Worm (Caenorhabditis elegans) whole organism, L3 larva: Measurements from ENCODE around the gene dnsn-1.
A peak's percentile ranks its signal among the peaks of the same experiment; 100 is the strongest.

Experiments
- R02D3.7 ChIP-seq: fragments of 150-350 bp; optimal IDR thresholded peaks from 2 replicates; lab custom pipeline; 2014; ENCODE audit warnings: missing biosample characterization, missing genetic modification characterization
- aly-2 ChIP-seq: fragments of 150-350 bp; optimal IDR thresholded peaks from 2 replicates; lab custom pipeline; 2014; ENCODE audit warnings: missing biosample characterization, missing genetic modification characterization
- ceh-16 ChIP-seq: sonication (generic microtip); optimal IDR thresholded peaks from 2 replicates; lab custom pipeline; 2017; ENCODE audit warnings: missing biosample characterization, missing genetic modification characterization
- ceh-82 ChIP-seq: fragments of 150-350 bp; optimal IDR thresholded peaks from 2 replicates; lab custom pipeline; 2014; ENCODE audit warnings: missing biosample characterization, missing genetic modification characterization
- ceh-9 ChIP-seq: sonication (generic microtip); optimal IDR thresholded peaks from 2 replicates; lab custom pipeline; 2018; ENCODE audit warnings: missing biosample characterization, missing genetic modification characterization
- egl-5 ChIP-seq: fragments of 150-350 bp; optimal IDR thresholded peaks from 2 replicates; lab custom pipeline; 2017; ENCODE audit warnings: missing biosample characterization, missing genetic modification reagents, missing genetic modification characterization, inconsistent platforms
- elt-1 ChIP-seq: fragments of 150-350 bp; optimal IDR thresholded peaks from 2 replicates; lab custom pipeline; 2014; ENCODE audit warnings: missing biosample characterization, missing genetic modification characterization
- elt-2 ChIP-seq: sonication (generic microtip); optimal IDR thresholded peaks from 2 replicates; lab custom pipeline; 2016; ENCODE audit warnings: missing genetic modification reagents, mild to moderate bottlenecking, missing genetic modification characterization, missing compliant biosample characterization
- elt-3 ChIP-seq, 3 experiments: fragments of 150-350 bp in 1 of 3; sonication (generic microtip) in 2 of 3; optimal IDR thresholded peaks; 2 replicates in 2 of 3; 4 replicates in 1 of 3; lab custom pipeline; 2014 to 2017; ENCODE audit warnings: missing biosample characterization in 3 of 3, missing genetic modification characterization in 3 of 3
- fkh-10 ChIP-seq: sonication (generic microtip); optimal IDR thresholded peaks from 2 replicates; lab custom pipeline; 2017; ENCODE audit warnings: missing biosample characterization, missing genetic modification reagents, missing genetic modification characterization
- fos-1 ChIP-seq: fragments of 150-350 bp; optimal IDR thresholded peaks from 2 replicates; lab custom pipeline; 2014; ENCODE audit warnings: missing biosample characterization, missing genetic modification characterization
- hmg-11 ChIP-seq: sonication (generic microtip); optimal IDR thresholded peaks from 2 replicates; lab custom pipeline; 2016; ENCODE audit warnings: missing genetic modification characterization, missing compliant biosample characterization
- lin-15B ChIP-seq: fragments of 150-350 bp; optimal IDR thresholded peaks from 2 replicates; lab custom pipeline; 2014; ENCODE audit warnings: missing biosample characterization, missing genetic modification characterization
- lin-39 ChIP-seq: fragments of 150-350 bp; optimal IDR thresholded peaks from 2 replicates; lab custom pipeline; 2018; ENCODE audit warnings: missing biosample characterization, missing genetic modification reagents, missing genetic modification characterization
- mdl-1 ChIP-seq: fragments of 150-350 bp; optimal IDR thresholded peaks from 2 replicates; lab custom pipeline; 2014; ENCODE audit warnings: missing biosample characterization, missing genetic modification characterization
- mml-1 ChIP-seq: fragments of 150-350 bp; sonication (generic microtip); optimal IDR thresholded peaks from 3 replicates; lab custom pipeline; 2014; ENCODE audit warnings: missing biosample characterization, missing genetic modification characterization
- nfya-1 ChIP-seq: sonication (generic microtip); optimal IDR thresholded peaks from 2 replicates; lab custom pipeline; 2017; ENCODE audit warnings: missing genetic modification characterization, mild to moderate bottlenecking, missing compliant biosample characterization, antibody characterized with exemption, moderate library complexity; ENCODE audit not compliant: insufficient read depth
- nhr-11 ChIP-seq: fragments of 150-350 bp; optimal IDR thresholded peaks from 2 replicates; lab custom pipeline; 2014; ENCODE audit warnings: missing biosample characterization, missing genetic modification characterization
- nhr-12 ChIP-seq: fragments of 150-350 bp; optimal IDR thresholded peaks from 2 replicates; lab custom pipeline; 2014; ENCODE audit warnings: missing biosample characterization, missing genetic modification characterization
- nhr-23 ChIP-seq: fragments of 150-350 bp; optimal IDR thresholded peaks from 2 replicates; lab custom pipeline; 2014; ENCODE audit warnings: missing biosample characterization, missing genetic modification reagents, missing genetic modification characterization
- nhr-237 ChIP-seq: fragments of 150-350 bp; optimal IDR thresholded peaks from 2 replicates; lab custom pipeline; 2014; ENCODE audit warnings: missing biosample characterization, missing genetic modification characterization
- nhr-25 ChIP-seq: sonication (generic microtip); optimal IDR thresholded peaks from 2 replicates; lab custom pipeline; 2017; ENCODE audit warnings: missing biosample characterization, missing genetic modification characterization
- nhr-76 ChIP-seq: fragments of 150-350 bp; sonication (generic microtip); optimal IDR thresholded peaks from 5 replicates; lab custom pipeline; 2014; ENCODE audit warnings: missing biosample characterization, missing genetic modification characterization
- nhr-77 ChIP-seq: fragments of 150-350 bp; optimal IDR thresholded peaks from 2 replicates; lab custom pipeline; 2014; ENCODE audit warnings: missing biosample characterization, missing genetic modification characterization
- pha-4 ChIP-seq: fragments of 150-350 bp; optimal IDR thresholded peaks from 2 replicates; lab custom pipeline; 2014; ENCODE audit warnings: missing biosample characterization, missing genetic modification reagents, missing genetic modification characterization
- pqm-1 ChIP-seq: fragments of 150-350 bp; optimal IDR thresholded peaks from 2 replicates; lab custom pipeline; 2017; ENCODE audit warnings: missing biosample characterization, missing genetic modification characterization, inconsistent platforms
- skn-1 ChIP-seq: fragments of 150-350 bp; optimal IDR thresholded peaks from 2 replicates; lab custom pipeline; 2014; ENCODE audit warnings: missing biosample characterization, missing genetic modification characterization
- zag-1 ChIP-seq: fragments of 150-350 bp; optimal IDR thresholded peaks from 2 replicates; lab custom pipeline; 2014; ENCODE audit warnings: missing biosample characterization, missing genetic modification characterization
- ztf-11 ChIP-seq: fragments of 150-350 bp; optimal IDR thresholded peaks from 2 replicates; lab custom pipeline; 2014; ENCODE audit warnings: missing biosample characterization, missing genetic modification characterization

The dnsn-1 gene

DNA sequence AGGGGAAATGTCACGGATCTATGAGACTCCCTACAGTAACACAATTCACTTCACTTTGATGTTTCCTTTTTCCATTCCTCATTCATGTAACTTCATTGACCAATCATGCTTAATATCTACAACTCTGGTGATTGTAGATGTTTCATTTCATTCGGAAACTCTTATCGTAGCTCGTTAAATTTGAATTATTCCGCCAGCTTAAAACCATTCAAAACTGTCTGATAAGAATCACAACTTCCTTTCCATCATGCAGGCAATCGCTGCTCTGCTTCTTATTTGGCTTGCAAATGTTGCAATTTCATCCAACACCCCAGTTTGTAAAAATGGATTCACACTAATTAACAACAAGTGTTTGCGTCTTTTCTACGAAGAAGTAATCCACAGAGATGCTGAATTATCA is 8.3 kb downstream of the dnsn-1 start, which contains the start of gene clec-10:
TSS of gene clec-10 (plus strand) at position 244 of the 400 bp plus-strand sequence.
- TF ChIP-seq pha-4 (tag; lab: Kevin White, UChicago), result no peak
- TF ChIP-seq elt-1, result no peak
- TF ChIP-seq pqm-1 (tag; lab: Kevin White, UChicago), result peak; percentile 43
- no peak for TF ChIP-seq zag-1 (tag; lab: Kevin White, UChicago)
- TF ChIP-seq ceh-16 (tag; lab: Kevin White, UChicago), result no peak
- peak; percentile 62 for TF ChIP-seq elt-2
- TF ChIP-seq elt-3 (tag; optimal IDR thresholded peaks at IDR 0.05; lab: Kevin White, UChicago), result no peak

DNA sequence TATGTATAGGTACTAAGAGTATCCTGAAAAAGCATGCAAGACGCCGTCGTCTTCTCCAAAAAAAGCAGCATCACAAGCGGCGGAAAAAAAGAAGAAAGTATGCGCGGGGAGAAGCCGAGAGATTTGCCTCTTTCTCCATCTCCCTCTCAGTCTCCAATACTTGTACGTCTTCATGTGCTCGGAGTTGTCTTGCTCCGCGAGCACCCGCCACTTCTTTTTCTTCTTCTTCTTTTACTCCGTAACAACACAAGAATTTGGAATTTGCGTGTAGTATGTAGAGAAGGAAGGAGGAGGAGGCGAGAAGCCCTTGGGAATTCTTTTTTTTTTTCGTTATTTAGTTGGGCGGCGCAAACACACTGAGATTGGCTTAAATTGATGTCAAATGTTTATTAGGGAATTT is 9.5 kb downstream of the dnsn-1 start:
- TF ChIP-seq nfya-1 (tag; lab: Kevin White, UChicago), result peak; percentile 57
- peak; percentile 20 for TF ChIP-seq lin-39 (tag; lab: Kevin White, UChicago)
- TF ChIP-seq lin-15B, result peak; percentile 8
- peak; percentile 77 for TF ChIP-seq hmg-11
- no peak for TF ChIP-seq ztf-11 (tag; lab: Kevin White, UChicago)
- TF ChIP-seq fkh-10 (GFP tag; lab: Kevin White, UChicago), result peak; percentile 46

DNA sequence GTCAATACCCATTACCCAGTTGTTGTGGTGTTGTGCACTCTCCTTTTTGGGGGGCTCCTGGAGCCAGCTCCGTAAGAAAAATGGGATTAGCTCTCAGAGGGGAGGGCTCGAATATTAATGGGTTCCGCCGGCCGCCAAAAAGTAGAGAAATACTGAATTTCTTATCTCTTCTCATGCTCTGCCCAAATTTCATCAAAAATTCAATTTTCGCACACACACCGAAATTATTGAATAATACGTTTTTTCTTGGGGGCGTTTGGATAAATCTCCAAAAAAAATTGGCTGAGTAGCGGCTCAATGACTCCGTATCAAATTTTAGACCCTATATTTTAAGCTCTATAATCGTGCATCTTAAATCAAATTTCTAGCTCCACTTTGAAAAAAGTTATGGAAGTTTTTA is 10.6 kb downstream of the dnsn-1 start:
- TF ChIP-seq egl-5 (tag; lab: Kevin White, UChicago) (peak; percentile 1), nhr-237 (tag; lab: Kevin White, UChicago) (no peak), lin-39 (tag; lab: Kevin White, UChicago) (peak; percentile 41)
- TF ChIP-seq, all 47 proteins: peak for 2

DNA sequence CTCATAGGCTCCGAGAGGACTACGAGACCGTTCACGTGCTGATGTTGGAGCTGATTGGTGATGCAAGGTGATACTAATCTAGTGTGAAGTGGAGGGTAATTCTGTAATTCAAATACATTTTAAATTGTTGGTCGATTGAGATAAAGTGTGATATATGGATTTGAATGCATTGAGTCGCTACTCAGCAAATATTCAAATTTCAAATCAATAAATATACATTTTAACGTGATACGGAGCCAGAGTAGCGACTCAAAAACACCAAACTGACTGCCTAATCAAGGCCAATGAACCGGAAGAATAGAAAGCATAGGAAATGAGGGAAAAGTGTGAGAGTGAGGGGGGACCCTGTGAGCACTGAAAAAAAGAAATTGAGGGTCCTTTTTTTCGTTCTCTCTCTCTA is 11.4 kb downstream of the dnsn-1 start, which contains the start of gene C03H5.6:
TSS of gene C03H5.6 (minus strand) at position 101 of the 400 bp plus-strand sequence.
- TF ChIP-seq pha-4 (tag; lab: Kevin White, UChicago) (no peak), nfya-1 (tag; lab: Kevin White, UChicago) (no peak), lin-39 (tag; lab: Kevin White, UChicago) (no peak), pqm-1 (tag; lab: Kevin White, UChicago) (no peak), nhr-11 (tag; lab: Kevin White, UChicago) (no peak), egl-5 (tag; lab: Kevin White, UChicago) (no peak), lin-15B (no peak), ceh-82 (no peak), nhr-25 (tag; lab: Kevin White, UChicago) (no peak), mdl-1 (no peak), nhr-237 (tag; lab: Kevin White, UChicago) (no peak), nhr-23 (tag; lab: Kevin White, UChicago) (no peak), nhr-12 (tag; lab: Kevin White, UChicago) (no peak), elt-1 (no peak), ceh-16 (tag; lab: Kevin White, UChicago) (no peak), skn-1 (no peak), R02D3.7 (no peak), mml-1 (tag; lab: Kevin White, UChicago) (no peak)

DNA sequence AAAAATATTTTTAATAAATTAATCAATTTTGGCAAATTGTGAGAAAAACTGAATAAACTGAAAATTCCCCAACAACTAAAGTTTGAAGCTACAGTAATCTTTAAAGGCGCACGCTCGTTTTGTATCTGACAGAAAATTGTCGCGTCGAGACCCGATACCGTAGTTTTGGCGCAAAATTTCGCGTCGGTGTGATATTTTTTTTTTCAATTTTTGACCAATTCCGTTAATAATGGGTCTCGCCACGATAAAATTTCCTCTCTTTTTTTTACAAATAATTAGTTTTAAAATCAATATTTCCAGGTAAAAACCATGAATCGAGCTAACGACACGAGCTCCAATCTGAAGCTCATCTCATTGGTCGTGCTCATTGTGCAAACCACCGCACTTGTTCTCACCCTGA is 22.2 kb downstream of the dnsn-1 start, which contains the start of gene nstp-4:
TSS of gene nstp-4 (plus strand) at position 301 of the 400 bp plus-strand sequence.
- TF ChIP-seq ceh-82 (no peak), aly-2 (tag; lab: Kevin White, UChicago) (no peak), lin-15B (no peak), egl-5 (tag; lab: Kevin White, UChicago) (no peak), ceh-9 (tag; lab: Kevin White, UChicago) (no peak)
- TF ChIP-seq, all 47 proteins: peak for 0

DNA sequence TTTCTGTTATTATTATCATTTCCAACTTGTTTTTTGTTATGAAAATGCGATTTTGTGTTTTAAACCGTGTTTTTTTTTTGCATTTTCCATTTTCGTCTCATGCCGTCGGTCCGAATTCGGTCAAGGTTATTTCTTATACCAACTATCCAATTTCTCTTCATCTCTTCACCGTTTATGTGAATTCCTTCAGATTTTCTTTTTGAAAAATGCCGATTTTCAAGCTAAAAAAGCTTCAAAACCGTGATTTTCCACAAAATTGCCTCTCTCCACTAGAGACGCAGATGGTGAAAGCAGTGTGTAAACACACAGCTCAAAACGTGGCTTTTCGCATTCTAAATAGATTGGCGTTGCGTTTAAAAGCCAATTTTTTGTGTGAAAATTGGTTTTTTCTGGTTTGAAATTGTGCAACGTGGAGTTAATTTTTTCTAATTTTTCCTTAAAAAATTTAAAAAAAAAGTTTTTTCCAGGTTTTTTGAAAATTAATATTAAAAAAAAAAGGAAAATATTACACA is 22.8 kb downstream of the dnsn-1 start:
- TF ChIP-seq ceh-16 (tag; lab: Kevin White, UChicago) (no peak), nhr-77 (no peak), elt-3 (tag; optimal IDR thresholded peaks at IDR 0.05; lab: Kevin White, UChicago) (no peak), elt-2 (peak; percentile 12), nfya-1 (tag; lab: Kevin White, UChicago) (no peak), nhr-12 (tag; lab: Kevin White, UChicago) (no peak), hmg-11 (no peak), nhr-25 (tag; lab: Kevin White, UChicago) (no peak)
- TF ChIP-seq, all 47 proteins: peak for 1

DNA sequence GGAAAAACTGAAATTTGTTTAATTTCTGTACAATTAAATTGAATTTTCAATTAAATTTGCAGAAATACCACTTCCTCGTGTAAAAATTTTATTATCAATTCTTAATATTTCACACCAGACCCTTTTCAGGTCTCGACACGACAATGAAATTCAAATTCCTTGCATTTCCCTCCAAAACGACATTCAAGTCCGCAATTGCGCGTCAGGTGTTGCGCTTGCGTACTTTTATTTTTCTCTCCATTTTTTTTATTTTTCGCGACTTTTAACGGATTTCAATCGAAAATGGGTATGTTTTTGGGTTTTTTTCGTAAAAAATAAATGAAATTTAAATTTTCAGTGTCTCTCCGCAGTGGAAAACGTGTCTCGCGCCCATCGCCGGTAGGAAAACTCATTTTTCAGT is 24.8 kb downstream of the dnsn-1 start, which contains the start of gene C03H5.3:
TSS of gene C03H5.3 (plus strand) at position 132 of the 400 bp plus-strand sequence.
- TF ChIP-seq nhr-76 (tag; lab: Kevin White, UChicago), result no peak
- peak; percentile 25 for TF ChIP-seq nhr-23 (tag; lab: Kevin White, UChicago)
- TF ChIP-seq nhr-11 (tag; lab: Kevin White, UChicago), result no peak
- peak; percentile 45 for TF ChIP-seq hmg-11
- TF ChIP-seq fos-1 (tag; lab: Kevin White, UChicago), result no peak
- peak; percentile 65 for TF ChIP-seq lin-15B
- TF ChIP-seq nfya-1 (tag; lab: Kevin White, UChicago), result peak; percentile 53
- no peak for TF ChIP-seq mdl-1
- TF ChIP-seq R02D3.7, result no peak
